Fruit fly (Drosophila melanogaster): ENCODE data around the gene Hs2st.
A peak's percentile ranks its signal among the peaks of the same experiment; 100 is the strongest.

The Hs2st gene

dm6 chr2L:19413118-19413893 is 31.2 kb downstream of the Hs2st start:
- TF ChIP-seq EcR (GFP tag; optimal IDR thresholded peaks at IDR 0.05) (no peak), psq (optimal IDR thresholded peaks at IDR 0.05) (no peak), Dll (optimal IDR thresholded peaks at IDR 0.05) (no peak), usp (GFP tag; optimal IDR thresholded peaks at IDR 0.05) (no peak), pan (optimal IDR thresholded peaks at IDR 0.05) (no peak), CG8478 (optimal IDR thresholded peaks at IDR 0.05) (no peak)

DNA sequence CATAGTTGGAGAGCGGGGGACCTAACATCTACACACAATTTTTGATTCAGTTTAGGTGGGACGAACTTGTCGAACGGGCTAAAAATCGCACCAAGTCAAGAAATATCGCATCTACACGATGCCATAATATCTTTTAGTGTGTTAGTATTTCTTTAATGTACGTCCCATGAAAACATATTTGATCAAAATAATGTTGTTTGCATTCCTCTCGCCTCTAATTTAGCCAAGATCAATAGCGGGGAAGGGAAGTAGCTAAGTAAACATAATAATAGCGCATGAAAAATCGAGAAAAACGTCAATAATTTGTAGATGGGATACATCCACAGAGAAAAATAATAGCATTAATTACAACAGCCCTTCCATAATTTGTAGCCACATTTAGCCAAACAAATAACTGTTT is 32.6 kb downstream of the Hs2st start:
- TF ChIP-seq psq (optimal IDR thresholded peaks at IDR 0.05) (no peak), CG8478 (optimal IDR thresholded peaks at IDR 0.05) (no peak), usp (GFP tag; optimal IDR thresholded peaks at IDR 0.05) (no peak), EcR (GFP tag; optimal IDR thresholded peaks at IDR 0.05) (no peak), pan (optimal IDR thresholded peaks at IDR 0.05) (no peak), Dll (optimal IDR thresholded peaks at IDR 0.05) (no peak)

DNA sequence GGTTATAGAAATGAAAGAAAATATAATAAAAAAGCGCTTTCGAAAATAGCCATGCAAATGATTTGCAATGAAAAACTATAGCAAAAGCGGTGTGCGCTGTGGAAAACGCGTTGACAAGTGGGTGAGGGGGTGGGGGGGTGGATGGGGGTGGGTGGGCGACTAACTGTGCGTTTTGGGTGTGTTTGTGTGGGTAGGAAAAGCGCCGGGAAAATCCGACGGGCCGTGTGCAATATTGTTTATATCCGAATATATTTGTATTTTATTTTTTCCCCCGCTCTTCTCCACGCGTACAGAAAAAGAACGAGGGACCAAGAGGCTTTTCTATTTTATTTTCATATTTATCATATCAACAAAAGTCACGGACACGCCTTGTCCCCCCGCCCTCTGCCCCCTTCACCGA is 38.1 kb downstream of the Hs2st start:
- TF ChIP-seq usp (GFP tag; optimal IDR thresholded peaks at IDR 0.05): no peak
- no peak for TF ChIP-seq pan (optimal IDR thresholded peaks at IDR 0.05)
- TF ChIP-seq psq (optimal IDR thresholded peaks at IDR 0.05): no peak
- TF ChIP-seq EcR (GFP tag; optimal IDR thresholded peaks at IDR 0.05): no peak
- no peak for TF ChIP-seq CG8478 (optimal IDR thresholded peaks at IDR 0.05)
- TF ChIP-seq Dll (optimal IDR thresholded peaks at IDR 0.05): no peak

DNA sequence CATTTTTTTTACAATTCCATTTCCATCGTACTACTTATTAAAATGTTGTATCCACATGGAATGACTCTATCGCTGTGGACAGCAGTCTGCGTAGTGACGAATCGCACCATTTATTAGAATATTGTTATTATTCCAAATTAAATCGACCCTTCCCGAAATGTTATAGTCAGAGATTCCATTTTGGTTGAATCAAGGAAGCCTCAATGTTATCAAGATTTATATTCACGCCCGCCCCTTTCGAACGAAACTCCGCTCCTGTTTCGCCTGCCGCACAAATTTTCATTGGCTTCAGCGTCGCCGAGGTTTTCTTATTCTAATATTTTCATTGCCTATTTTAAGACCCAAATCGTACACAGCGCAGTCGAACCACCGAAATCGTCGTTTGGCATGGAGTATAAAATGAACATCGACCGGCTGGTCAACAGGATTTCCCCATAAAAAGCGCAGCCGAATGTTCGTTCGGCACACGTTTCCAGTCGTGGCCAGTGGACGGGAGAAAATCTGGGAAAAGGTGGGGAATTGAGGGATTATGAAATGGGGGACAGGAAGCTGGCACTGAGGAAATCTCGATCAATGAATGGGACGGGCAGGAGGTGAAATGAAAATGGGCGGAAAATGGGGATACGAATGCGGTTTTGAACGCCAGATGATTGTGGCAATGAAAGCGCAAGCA is 38.7 kb downstream of the Hs2st start:
- TF ChIP-seq pan (optimal IDR thresholded peaks at IDR 0.05) (no peak), Dll (optimal IDR thresholded peaks at IDR 0.05) (no peak), usp (GFP tag; optimal IDR thresholded peaks at IDR 0.05) (no peak), psq (optimal IDR thresholded peaks at IDR 0.05) (no peak), CG8478 (optimal IDR thresholded peaks at IDR 0.05) (no peak), EcR (GFP tag; optimal IDR thresholded peaks at IDR 0.05) (no peak)

dm6 chr2L:19404804-19405203 is 39.7 kb downstream of the Hs2st start:
- no peak for TF ChIP-seq pan (optimal IDR thresholded peaks at IDR 0.05)
- TF ChIP-seq usp (GFP tag; optimal IDR thresholded peaks at IDR 0.05): no peak
- no peak for TF ChIP-seq CG8478 (optimal IDR thresholded peaks at IDR 0.05)
- no peak for TF ChIP-seq Dll (optimal IDR thresholded peaks at IDR 0.05)
- no peak for TF ChIP-seq psq (optimal IDR thresholded peaks at IDR 0.05)
- no peak for TF ChIP-seq EcR (GFP tag; optimal IDR thresholded peaks at IDR 0.05)

dm6 chr2L:19403398-19403797 is 41.2 kb downstream of the Hs2st start:
- TF ChIP-seq pan (optimal IDR thresholded peaks at IDR 0.05) (no peak), EcR (GFP tag; optimal IDR thresholded peaks at IDR 0.05) (no peak), Dll (optimal IDR thresholded peaks at IDR 0.05) (no peak), psq (optimal IDR thresholded peaks at IDR 0.05) (no peak), CG8478 (optimal IDR thresholded peaks at IDR 0.05) (no peak), usp (GFP tag; optimal IDR thresholded peaks at IDR 0.05) (no peak)

DNA sequence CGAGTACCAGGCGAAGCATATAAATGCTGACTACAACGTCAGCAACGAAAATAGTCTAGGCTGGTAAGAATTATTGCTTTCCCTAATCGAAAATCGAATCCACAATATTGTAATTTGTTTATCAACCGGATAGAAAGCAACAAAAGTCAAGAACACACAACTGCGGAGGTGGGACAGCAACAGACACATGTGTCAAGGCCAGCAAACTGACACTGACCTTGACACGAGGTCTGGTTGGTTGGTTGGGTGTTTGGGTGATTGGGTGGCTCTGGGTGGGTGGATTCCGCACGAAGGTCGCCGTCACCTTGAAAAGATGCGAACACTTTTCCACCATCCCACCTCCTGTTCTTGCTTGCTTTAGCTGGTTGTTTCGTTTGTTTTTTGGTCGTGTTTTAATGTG is 41.9 kb downstream of the Hs2st start:
- TF ChIP-seq psq (optimal IDR thresholded peaks at IDR 0.05) (no peak), Dll (optimal IDR thresholded peaks at IDR 0.05) (no peak), usp (GFP tag; optimal IDR thresholded peaks at IDR 0.05) (no peak), pan (optimal IDR thresholded peaks at IDR 0.05) (no peak), CG8478 (optimal IDR thresholded peaks at IDR 0.05) (no peak), EcR (GFP tag; optimal IDR thresholded peaks at IDR 0.05) (no peak)

DNA sequence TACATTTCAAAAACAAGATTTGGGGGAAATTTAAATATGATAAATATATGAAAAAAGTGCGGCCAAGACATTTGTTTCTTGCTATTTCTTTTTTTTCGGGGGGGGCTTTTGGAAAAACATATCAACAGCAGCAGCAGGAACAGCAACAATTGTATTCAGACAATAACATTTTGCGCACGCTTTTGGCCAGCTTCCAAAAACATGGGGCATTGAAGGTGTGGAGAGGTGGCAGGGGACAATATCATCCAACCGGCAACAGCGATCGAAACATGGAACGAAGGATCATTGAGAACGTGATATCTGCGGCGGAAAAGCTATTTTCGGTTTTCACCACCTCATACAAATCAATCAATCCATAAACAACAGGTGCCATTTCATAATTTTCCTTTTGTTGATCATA is 42.6 kb downstream of the Hs2st start:
- TF ChIP-seq CG8478 (optimal IDR thresholded peaks at IDR 0.05) (no peak), usp (GFP tag; optimal IDR thresholded peaks at IDR 0.05) (no peak), pan (optimal IDR thresholded peaks at IDR 0.05) (no peak), EcR (GFP tag; optimal IDR thresholded peaks at IDR 0.05) (no peak), psq (optimal IDR thresholded peaks at IDR 0.05) (no peak), Dll (optimal IDR thresholded peaks at IDR 0.05) (no peak)

DNA sequence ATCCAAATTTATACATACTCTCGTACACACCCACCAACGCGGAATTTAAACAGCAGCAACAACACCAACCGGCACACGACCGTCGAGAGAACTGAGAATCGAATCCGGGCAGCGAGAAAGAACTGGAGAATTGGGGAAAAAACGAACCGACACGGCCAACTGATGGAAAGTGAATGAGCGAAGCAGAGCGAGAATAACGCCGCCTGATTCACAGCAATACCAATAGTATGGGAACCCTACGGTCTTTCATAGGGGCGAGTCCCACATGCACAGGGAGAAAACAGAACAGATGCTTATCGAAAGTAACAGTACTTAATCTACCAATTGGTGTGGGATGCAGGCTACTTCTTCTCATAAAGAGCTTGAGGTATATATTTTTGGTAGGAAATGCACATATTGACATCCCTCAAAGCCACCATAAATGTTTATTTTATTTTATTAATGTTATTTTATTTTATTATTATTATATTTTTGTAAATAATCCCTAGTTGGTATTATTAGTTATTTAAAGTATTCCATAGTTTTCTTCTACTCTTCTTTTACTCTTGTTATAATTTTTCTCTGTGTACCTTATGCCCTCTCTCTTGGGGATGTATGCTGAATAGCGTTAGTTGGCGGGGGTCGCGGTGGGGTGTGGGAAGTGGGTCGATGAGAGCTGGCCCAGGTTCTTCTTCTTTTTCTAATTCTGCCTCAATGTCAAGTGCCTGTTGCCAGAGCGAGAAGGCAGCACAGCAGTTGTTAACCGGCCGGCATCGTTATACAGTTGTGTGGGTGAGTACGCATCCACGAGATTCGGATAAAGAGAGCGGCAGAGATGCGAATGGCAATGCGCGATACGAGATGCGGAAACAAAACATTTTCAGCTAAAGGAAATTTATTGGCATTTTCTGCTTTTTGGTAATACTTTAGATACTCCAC is 46.0 kb downstream of the Hs2st start, which contains the start of gene CG17544:
TSS of gene CG17544 (minus strand) at position 177 of the 918 bp plus-strand sequence.
- TF ChIP-seq pan (optimal IDR thresholded peaks at IDR 0.05): no peak
- TF ChIP-seq psq (optimal IDR thresholded peaks at IDR 0.05): no peak
- no peak for TF ChIP-seq usp (GFP tag; optimal IDR thresholded peaks at IDR 0.05)
- no peak for TF ChIP-seq CG8478 (optimal IDR thresholded peaks at IDR 0.05)
- no peak for TF ChIP-seq Dll (optimal IDR thresholded peaks at IDR 0.05)
- no peak for TF ChIP-seq EcR (GFP tag; optimal IDR thresholded peaks at IDR 0.05)

dm6 chr2L:19397617-19398316 is 46.8 kb downstream of the Hs2st start:
- TF ChIP-seq CG8478 (optimal IDR thresholded peaks at IDR 0.05) (no peak), Dll (optimal IDR thresholded peaks at IDR 0.05) (peak; percentile 54)

- TF ChIP-seq usp (GFP tag; optimal IDR thresholded peaks at IDR 0.05): no peak
- no peak for TF ChIP-seq pan (optimal IDR thresholded peaks at IDR 0.05)
Measured at dm6 chr2L:19393703-19394210, 50.8 kb downstream of the Hs2st start, which contains the start of gene CG31798. CG31798 (plus strand) TSS chr2L:19394160.

All from whole organism.